Worm (Caenorhabditis elegans) whole organism, early embryonic: ENCODE measurements around the gene grk-2.
A peak's percentile ranks its signal among the peaks of the same experiment; 100 is the strongest.

Experiments used
- B0310.2 ChIP-seq: sonication (generic microtip); optimal IDR thresholded peaks from 2 replicates; lab custom pipeline; 2016; ENCODE audit warnings: mild to moderate bottlenecking, missing genetic modification characterization, missing compliant biosample characterization
- F13C5.2 ChIP-seq: sonication (generic microtip); optimal IDR thresholded peaks from 2 replicates; lab custom pipeline; 2017; ENCODE audit warnings: mild to moderate bottlenecking, missing genetic modification characterization, inconsistent platforms, missing compliant biosample characterization
- aly-1 ChIP-seq: sonication (generic microtip); optimal IDR thresholded peaks from 2 replicates; lab custom pipeline; 2016; ENCODE audit warnings: missing genetic modification characterization, missing compliant biosample characterization
- ama-1 ChIP-seq: fragments of 150-350 bp; optimal IDR thresholded peaks from 2 replicates; lab custom pipeline; 2014
- ceh-13 ChIP-seq: fragments of 200-800 bp; sonication (Bioruptor generic); optimal IDR thresholded peaks from 2 replicates; lab custom pipeline; 2018; ENCODE audit warnings: mild to moderate bottlenecking, missing genetic modification characterization, missing compliant biosample characterization
- ceh-36 ChIP-seq: sonication (generic microtip); optimal IDR thresholded peaks from 2 replicates; lab custom pipeline; 2016; ENCODE audit warnings: missing genetic modification characterization, inconsistent platforms, missing compliant biosample characterization
- ets-7 ChIP-seq: sonication (generic microtip); optimal IDR thresholded peaks from 2 replicates; lab custom pipeline; 2016; ENCODE audit warnings: missing genotype, missing genetic modification characterization, missing compliant biosample characterization
- flt-1 ChIP-seq: fragments of 200-800 bp; sonication (Bioruptor generic); IDR thresholded peaks from 2 replicates; pipeline ENCODE4 v1.3.6; 2022; ENCODE audit warnings: missing genetic modification characterization, missing compliant biosample characterization
- hmbx-1 ChIP-seq: sonication (generic microtip); optimal IDR thresholded peaks from 2 replicates; lab custom pipeline; 2016; ENCODE audit warnings: mild to moderate bottlenecking, missing genetic modification characterization, missing compliant biosample characterization
- hmg-4 ChIP-seq: fragments of 200-800 bp; sonication (Bioruptor generic); optimal IDR thresholded peaks from 2 replicates; lab custom pipeline; 2018; ENCODE audit warnings: mild to moderate bottlenecking, missing genetic modification characterization, missing compliant biosample characterization
- hnd-1 ChIP-seq: sonication (generic microtip); optimal IDR thresholded peaks from 2 replicates; lab custom pipeline; 2016; ENCODE audit warnings: missing genetic modification characterization, missing compliant biosample characterization
- pes-1 ChIP-seq: fragments of 200-800 bp; sonication (Bioruptor generic); IDR thresholded peaks from 2 replicates; pipeline ENCODE4 v1.3.6; 2022; ENCODE audit warnings: missing genetic modification reagents, missing genetic modification characterization, missing compliant biosample characterization
- scrt-1 ChIP-seq: fragments of 200-800 bp; sonication (Bioruptor generic); IDR thresholded peaks from 2 replicates; pipeline ENCODE4 v1.3.6; 2022; ENCODE audit warnings: missing genetic modification characterization, missing compliant biosample characterization
- sea-1 ChIP-seq: fragments of 200-800 bp; sonication (Bioruptor generic); conservative IDR thresholded peaks from 2 replicates; pipeline ENCODE4 v1.3.6; 2022; ENCODE audit warnings: missing genetic modification characterization, missing compliant biosample characterization
- tbx-11 ChIP-seq: fragments of 200-800 bp; sonication (Bioruptor generic); IDR thresholded peaks from 2 replicates; pipeline ENCODE4 v1.3.6; 2022; ENCODE audit warnings: missing genetic modification characterization, missing compliant biosample characterization
- tbx-37 ChIP-seq: fragments of 200-800 bp; sonication (Bioruptor generic); conservative IDR thresholded peaks from 2 replicates; pipeline ENCODE4 v1.3.6; 2022; ENCODE audit warnings: missing genetic modification reagents, missing genetic modification characterization, missing compliant biosample characterization
- tra-4 ChIP-seq: sonication (generic microtip); optimal IDR thresholded peaks from 2 replicates; lab custom pipeline; 2017; ENCODE audit warnings: missing genetic modification characterization, missing compliant biosample characterization

The grk-2 gene

ce11 chrIII:650539-650938 is 25.4 kb upstream of the grk-2 start:
- TF ChIP-seq hmbx-1 (tag; lab: Kevin White, UChicago), result no peak

- TF ChIP-seq ets-7 (tag; lab: Kevin White, UChicago) (no peak), tbx-11 (GFP tag; lab: Robert Waterston, UW) (no peak), scrt-1 (GFP tag; lab: Robert Waterston, UW) (no peak), flt-1 (no peak), sea-1 (GFP tag; lab: Robert Waterston, UW) (no peak), pes-1 (no peak), aly-1 (no peak), ceh-36 (tag; lab: Kevin White, UChicago) (no peak), hmbx-1 (tag; lab: Kevin White, UChicago) (no peak), hnd-1 (tag; lab: Kevin White, UChicago) (no peak), F13C5.2 (tag; lab: Kevin White, UChicago) (no peak), tra-4 (tag; lab: Kevin White, UChicago) (no peak), ceh-13 (no peak), B0310.2 (tag; lab: Kevin White, UChicago) (no peak), hmg-4 (no peak), tbx-37 (GFP tag; lab: Robert Waterston, UW) (no peak), ama-1 (lab: Kevin White, UChicago) (no peak)
These were observed 24.3 kb upstream of the grk-2 start for ce11 chrIII:651587-651986.

ce11 chrIII:654365-654764 is 21.6 kb upstream of the grk-2 start:
- TF ChIP-seq B0310.2 (tag; lab: Kevin White, UChicago) (no peak), aly-1 (no peak), scrt-1 (GFP tag; lab: Robert Waterston, UW) (no peak), ets-7 (tag; lab: Kevin White, UChicago) (no peak), hmg-4 (no peak), tbx-37 (GFP tag; lab: Robert Waterston, UW) (no peak), pes-1 (no peak), sea-1 (GFP tag; lab: Robert Waterston, UW) (no peak), hnd-1 (tag; lab: Kevin White, UChicago) (no peak), tra-4 (tag; lab: Kevin White, UChicago) (no peak)

DNA sequence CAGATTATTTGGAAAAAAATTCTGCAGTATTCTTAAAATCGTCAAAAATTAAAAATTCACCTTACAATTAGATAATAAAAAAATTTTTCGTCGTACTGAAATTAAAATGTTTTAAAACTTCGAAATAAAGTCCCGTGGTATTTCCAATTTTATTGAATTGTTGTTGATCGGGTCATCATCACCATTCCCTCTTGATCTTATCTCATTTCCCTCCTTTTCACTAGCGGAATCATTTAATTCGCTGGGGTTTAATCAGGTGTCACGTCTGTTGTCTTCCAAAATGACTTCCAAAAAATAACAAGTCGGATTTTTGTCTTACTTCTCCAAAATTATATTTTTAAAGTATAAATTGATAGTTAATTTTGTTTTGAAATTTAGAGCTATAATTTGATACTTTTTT is 19.3 kb upstream of the grk-2 start:
- TF ChIP-seq ceh-36 (tag; lab: Kevin White, UChicago), result no peak
- TF ChIP-seq aly-1, result no peak
- TF ChIP-seq tbx-37 (GFP tag; lab: Robert Waterston, UW), result no peak
- TF ChIP-seq sea-1 (GFP tag; lab: Robert Waterston, UW), result no peak
- TF ChIP-seq B0310.2 (tag; lab: Kevin White, UChicago), result no peak
- TF ChIP-seq pes-1, result no peak
- no peak for TF ChIP-seq ceh-13
- no peak for TF ChIP-seq scrt-1 (GFP tag; lab: Robert Waterston, UW)
- no peak for TF ChIP-seq ama-1 (lab: Kevin White, UChicago)
- no peak for TF ChIP-seq hmg-4
- no peak for TF ChIP-seq tbx-11 (GFP tag; lab: Robert Waterston, UW)
- no peak for TF ChIP-seq F13C5.2 (tag; lab: Kevin White, UChicago)
- no peak for TF ChIP-seq flt-1
- TF ChIP-seq tra-4 (tag; lab: Kevin White, UChicago), result no peak

DNA sequence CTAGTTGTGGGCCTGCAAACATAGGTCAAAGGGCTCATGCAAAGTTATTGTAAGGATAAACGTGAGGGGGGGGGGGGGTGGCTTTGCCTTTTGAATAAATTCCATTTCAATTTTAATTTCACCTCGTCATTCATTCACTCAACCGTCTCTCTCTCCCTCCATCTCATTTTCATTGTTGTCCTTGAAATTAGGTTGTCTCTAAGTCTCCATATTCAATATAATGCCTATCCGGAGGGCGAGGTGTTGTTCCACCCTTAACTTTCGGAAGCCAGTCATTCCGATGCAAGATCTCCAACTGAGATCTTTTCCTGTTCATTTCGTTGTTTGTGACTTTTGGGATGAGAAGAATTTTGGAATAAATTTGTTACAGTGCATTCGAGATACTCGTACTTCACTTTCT is 18.7 kb upstream of the grk-2 start:
- TF ChIP-seq ets-7 (tag; lab: Kevin White, UChicago), result no peak
- peak; percentile 20 for TF ChIP-seq ceh-36 (tag; lab: Kevin White, UChicago)

- TF ChIP-seq ets-7 (tag; lab: Kevin White, UChicago) (no peak), tbx-37 (GFP tag; lab: Robert Waterston, UW) (no peak), F13C5.2 (tag; lab: Kevin White, UChicago) (no peak), hmbx-1 (tag; lab: Kevin White, UChicago) (no peak), flt-1 (no peak), pes-1 (no peak), tra-4 (tag; lab: Kevin White, UChicago) (no peak), scrt-1 (GFP tag; lab: Robert Waterston, UW) (no peak), tbx-11 (GFP tag; lab: Robert Waterston, UW) (no peak), ceh-13 (no peak), aly-1 (no peak), ceh-36 (tag; lab: Kevin White, UChicago) (no peak), hmg-4 (no peak), ama-1 (lab: Kevin White, UChicago) (no peak), B0310.2 (tag; lab: Kevin White, UChicago) (no peak), hnd-1 (tag; lab: Kevin White, UChicago) (no peak), sea-1 (GFP tag; lab: Robert Waterston, UW) (no peak)
These were observed 17.6 kb upstream of the grk-2 start, which contains the start of gene C09F5.1 for ce11 chrIII:658357-658756. Gene C09F5.1 (plus strand): TSS chrIII:658709.

DNA sequence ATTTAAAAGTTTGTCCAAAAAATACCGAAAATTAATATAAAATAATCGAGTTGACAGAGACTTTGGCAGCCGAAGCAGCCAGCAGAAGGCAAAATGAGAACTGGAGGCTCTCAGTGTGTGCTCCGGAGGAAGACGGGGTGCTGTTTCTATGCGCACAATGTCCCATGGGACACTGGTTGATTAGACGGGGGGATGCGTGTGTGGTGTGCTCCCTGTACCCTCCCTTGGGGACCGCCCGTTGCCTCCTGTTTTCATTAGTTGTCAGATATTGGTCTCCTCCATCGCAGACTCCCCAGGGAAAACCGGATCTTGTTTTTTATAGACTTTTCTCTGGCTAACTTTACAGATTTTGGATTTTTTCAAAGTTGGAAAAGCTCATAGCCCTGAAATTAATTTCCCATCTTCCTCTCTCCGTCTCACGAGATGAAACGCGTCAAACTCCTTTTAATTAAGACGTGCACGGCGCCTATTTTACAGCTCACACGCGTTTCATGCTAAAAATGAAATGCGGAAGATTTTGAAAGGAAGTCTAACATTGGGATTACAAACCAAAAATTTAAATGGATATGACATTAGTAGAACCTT is 10.7 kb upstream of the grk-2 start, which contains the start of gene C09F5.3:
C09F5.3 (minus strand) TSS at position 94 of the 585 bp plus-strand sequence.
- TF ChIP-seq ama-1 (lab: Kevin White, UChicago) (no peak), tbx-11 (GFP tag; lab: Robert Waterston, UW) (no peak), aly-1 (no peak), ets-7 (tag; lab: Kevin White, UChicago) (no peak), hmbx-1 (tag; lab: Kevin White, UChicago) (no peak), tra-4 (tag; lab: Kevin White, UChicago) (no peak), hmg-4 (no peak), F13C5.2 (tag; lab: Kevin White, UChicago) (no peak), sea-1 (GFP tag; lab: Robert Waterston, UW) (no peak), ceh-36 (tag; lab: Kevin White, UChicago) (no peak), hnd-1 (tag; lab: Kevin White, UChicago) (no peak), flt-1 (no peak), ceh-13 (no peak), B0310.2 (tag; lab: Kevin White, UChicago) (no peak), pes-1 (no peak), scrt-1 (GFP tag; lab: Robert Waterston, UW) (no peak), tbx-37 (GFP tag; lab: Robert Waterston, UW) (no peak)
